Fruit fly (Drosophila melanogaster) whole organism, prepupa: ENCODE data around the gene CG42460.

Experiments
- Blimp-1 ChIP-seq: fragments of 200-800 bp; sonication (Bioruptor generic); optimal IDR thresholded peaks from 3 replicates; lab custom pipeline; 2017; ENCODE audit warnings: missing biosample characterization, missing genetic modification characterization, mild to moderate bottlenecking, moderate library complexity, missing genetic modification reagents
- CG11762 ChIP-seq: fragments of 200-800 bp; sonication (Bioruptor generic); optimal IDR thresholded peaks from 3 replicates; lab custom pipeline; 2016; ENCODE audit warnings: missing biosample characterization, missing genetic modification characterization; ENCODE audit not compliant: insufficient read depth
- CG16779 ChIP-seq: fragments of 200-800 bp; sonication (Bioruptor generic); optimal IDR thresholded peaks from 3 replicates; lab custom pipeline; 2017; ENCODE audit warnings: missing biosample characterization, mild to moderate bottlenecking, missing genetic modification characterization
- CG4318 ChIP-seq: fragments of 200-800 bp; sonication (Bioruptor generic); optimal IDR thresholded peaks from 3 replicates; lab custom pipeline; 2017; ENCODE audit warnings: missing biosample characterization, mild to moderate bottlenecking, missing genetic modification characterization
- CG6854 ChIP-seq: fragments of 200-800 bp; sonication (Bioruptor generic); optimal IDR thresholded peaks from 2 replicates; lab custom pipeline; 2017; ENCODE audit warnings: missing biosample characterization, mild to moderate bottlenecking, missing genetic modification characterization
- CG7368 ChIP-seq: fragments of 200-800 bp; sonication (Bioruptor generic); optimal IDR thresholded peaks from 3 replicates; lab custom pipeline; 2016; ENCODE audit warnings: missing biosample characterization, missing genetic modification characterization
- Ets21C ChIP-seq: fragments of 200-800 bp; sonication (Bioruptor generic); optimal IDR thresholded peaks from 3 replicates; lab custom pipeline; 2016; ENCODE audit warnings: missing biosample characterization, missing genetic modification characterization
- lz ChIP-seq: fragments of 200-800 bp; sonication (Bioruptor generic); optimal IDR thresholded peaks from 3 replicates; lab custom pipeline; 2016; ENCODE audit warnings: missing biosample characterization, missing genetic modification characterization

DNA sequence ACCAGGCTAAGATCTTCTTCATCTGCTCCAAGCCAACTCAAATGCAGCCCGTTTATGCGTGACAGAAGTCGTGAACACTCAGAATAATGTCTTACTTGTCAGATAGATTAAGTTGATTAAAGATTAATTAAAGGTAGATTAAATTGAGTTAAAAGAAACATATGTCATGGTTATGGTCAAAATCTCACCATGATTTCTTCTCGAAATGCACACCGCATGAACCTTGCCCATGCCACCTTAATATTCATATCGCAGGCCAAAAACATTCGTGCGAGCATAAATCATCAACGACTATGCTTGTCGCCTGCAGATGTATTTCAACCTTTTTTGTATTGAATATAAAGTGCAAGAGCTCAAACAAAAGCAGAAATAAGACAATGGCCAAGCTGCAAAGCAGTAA lies 48.8 kb upstream of the CG42460 start:
- peak; percentile 89 for TF ChIP-seq Ets21C (GFP tag; lab: Kevin White, UChicago)
- peak; percentile 84 for TF ChIP-seq lz (GFP tag; lab: Kevin White, UChicago)
- TF ChIP-seq CG7368 (GFP tag; lab: Kevin White, UChicago) = peak; percentile 71
- peak; percentile 66 for TF ChIP-seq Blimp-1 (GFP tag; lab: Kevin White, UChicago)
- TF ChIP-seq CG4318 = peak; percentile 57
- TF ChIP-seq CG16779 (tag; lab: Kevin White, UChicago) = peak; percentile 34
- TF ChIP-seq CG11762 (GFP tag; lab: Kevin White, UChicago) = peak; percentile 63
- TF ChIP-seq CG6854 (GFP tag; lab: Kevin White, UChicago) = no peak
